Worm (Caenorhabditis elegans) whole organism, mixed stage, embryonic: ENCODE measurements around the gene Y51H7C.3.

ENCODE experiments used
- blmp-1 ChIP-seq: fragments of 150-350 bp; optimal IDR thresholded peaks from 2 replicates; lab custom pipeline; 2014; ENCODE audit warnings: missing biosample characterization, missing genetic modification characterization
- flh-1 ChIP-seq: fragments of 200-800 bp; sonication (Bioruptor generic); optimal IDR thresholded peaks from 2 replicates; lab custom pipeline; 2018; ENCODE audit warnings: mild to moderate bottlenecking, missing genetic modification characterization, moderate library complexity, missing compliant biosample characterization
- mab-5 ChIP-seq: fragments of 150-350 bp; optimal IDR thresholded peaks from 2 replicates; lab custom pipeline; 2014; ENCODE audit warnings: missing biosample characterization, missing genetic modification characterization
- nhr-28 ChIP-seq: fragments of 150-350 bp; optimal IDR thresholded peaks from 2 replicates; lab custom pipeline; 2014; ENCODE audit warnings: missing biosample characterization, missing genetic modification characterization
- snpc-4 ChIP-seq: fragments of 150-350 bp; optimal IDR thresholded peaks from 2 replicates; lab custom pipeline; 2014; ENCODE audit warnings: missing biosample characterization, missing genetic modification characterization
- unc-39 ChIP-seq: fragments of 150-350 bp; optimal IDR thresholded peaks from 2 replicates; lab custom pipeline; 2014; ENCODE audit warnings: missing biosample characterization, missing genetic modification characterization
- unc-62 ChIP-seq: fragments of 150-350 bp; optimal IDR thresholded peaks from 2 replicates; lab custom pipeline; 2014; ENCODE audit warnings: missing biosample characterization, missing genetic modification reagents, missing genetic modification characterization
- ztf-11 ChIP-seq: fragments of 150-350 bp; optimal IDR thresholded peaks from 2 replicates; lab custom pipeline; 2014; ENCODE audit warnings: missing biosample characterization, missing genetic modification characterization

ce11 chrII:1441479-1441878, 3.2 kb downstream of the Y51H7C.3 start:
- TF ChIP-seq unc-39 (tag; lab: Kevin White, UChicago), result no peak
- no peak for TF ChIP-seq blmp-1 (tag; lab: Kevin White, UChicago)
- TF ChIP-seq flh-1 (GFP tag; lab: Kevin White, UChicago), result no peak
- TF ChIP-seq nhr-28, result no peak
- TF ChIP-seq ztf-11 (tag; lab: Kevin White, UChicago), result no peak
- TF ChIP-seq mab-5 (tag; lab: Kevin White, UChicago), result no peak
- TF ChIP-seq unc-62 (GFP tag; lab: Kevin White, UChicago), result no peak
- TF ChIP-seq snpc-4 (tag; lab: Kevin White, UChicago), result no peak
